Fruit fly (Drosophila melanogaster): Measurements from ENCODE around the gene CG42831.

The CG42831 gene

DNA sequence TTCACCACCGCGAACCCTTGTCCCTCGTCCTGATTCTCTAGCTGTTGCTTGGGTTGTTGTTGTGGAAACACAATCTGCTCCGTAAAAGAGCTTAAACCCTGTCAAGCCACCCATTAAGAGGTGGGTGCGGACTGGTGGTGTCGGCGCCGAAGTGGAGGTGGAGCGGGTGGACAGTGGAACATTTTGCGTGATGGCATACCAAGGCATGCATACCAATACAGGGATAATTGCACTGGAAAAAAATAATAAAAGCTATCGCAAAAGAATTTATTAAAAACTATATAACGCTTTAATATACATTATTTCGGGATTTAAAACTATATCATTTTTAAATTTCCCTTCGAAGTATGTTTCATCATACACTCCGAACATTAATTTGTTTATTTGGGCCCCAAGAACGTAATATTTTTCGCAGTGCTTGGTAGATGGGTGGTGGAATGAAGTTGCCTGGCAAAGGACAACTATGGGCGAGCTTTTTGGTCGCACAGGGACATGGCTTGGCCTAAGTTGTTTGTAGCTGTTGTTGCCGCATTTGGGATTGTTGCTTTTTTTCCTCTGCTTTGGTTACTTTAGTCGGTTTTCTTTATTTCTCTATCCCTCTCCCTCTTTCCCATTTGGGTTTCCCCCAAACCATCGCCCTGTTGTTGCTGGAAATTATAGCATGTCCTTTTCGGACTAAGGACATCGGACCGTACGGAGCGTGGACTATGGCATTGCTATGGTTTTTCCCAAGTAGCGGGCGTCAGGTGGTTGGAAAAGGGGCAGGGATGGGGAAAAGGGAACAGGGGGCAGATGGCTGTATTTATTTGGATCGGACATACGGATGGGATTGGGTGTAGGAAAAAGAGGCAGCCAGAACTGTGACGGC, 8.0 kb downstream of the CG42831 start (continued):
- TF ChIP-seq otp (GFP tag; IDR thresholded peaks at IDR 0.05): peak; percentile 31; the same call in 1 of the 3 replicates
- peak; percentile 61 for TF ChIP-seq kay (GFP tag; optimal IDR thresholded peaks at IDR 0.05)
- peak; percentile 6 for TF ChIP-seq CG17802 (tag; optimal IDR thresholded peaks at IDR 0.05)
- peak; percentile 54; the same call in 1 of the 3 replicates for TF ChIP-seq C15 (GFP tag; IDR thresholded peaks at IDR 0.05)
- TF ChIP-seq Hmr (GFP tag; optimal IDR thresholded peaks at IDR 0.05): peak; percentile 89
- TF ChIP-seq Trl (optimal IDR thresholded peaks at IDR 0.05): no peak
- TF ChIP-seq Trl (GFP tag; optimal IDR thresholded peaks at IDR 0.05): peak; percentile 31
- peak; percentile 16 for TF ChIP-seq CG18764 (GFP tag; optimal IDR thresholded peaks at IDR 0.05)
- peak; percentile 65; the same call in 2 of the 3 replicates for TF ChIP-seq CG11560 (tag; IDR thresholded peaks at IDR 0.05)
- peak; percentile 49 for TF ChIP-seq exex (tag; optimal IDR thresholded peaks at IDR 0.05)
- no peak for TF ChIP-seq YL-1 (GFP tag; optimal IDR thresholded peaks at IDR 0.05)
- peak; percentile 33 for TF ChIP-seq jing (GFP tag; optimal IDR thresholded peaks at IDR 0.05)
- peak; percentile 2 for TF ChIP-seq Usf (GFP tag; optimal IDR thresholded peaks at IDR 0.05)
- TF ChIP-seq BtbVII (GFP tag; optimal IDR thresholded peaks at IDR 0.05): peak; percentile 81
- TF ChIP-seq HmgD (GFP tag; optimal IDR thresholded peaks at IDR 0.05): no peak
- peak; percentile 70 for TF ChIP-seq ind (GFP tag; optimal IDR thresholded peaks at IDR 0.05)
- TF ChIP-seq Gsc (GFP tag; IDR thresholded peaks at IDR 0.05): no peak
- no peak for TF ChIP-seq hb (GFP tag; IDR thresholded peaks at IDR 0.05; ENCODE audit: partially characterized antibody)
- peak; percentile 79 for TF ChIP-seq cwo (GFP tag; optimal IDR thresholded peaks at IDR 0.05)
- TF ChIP-seq E2f2 (GFP tag; IDR thresholded peaks at IDR 0.05): peak; percentile 52; the same call in 1 of the 2 replicates
- no peak for TF ChIP-seq fd102C (GFP tag; optimal IDR thresholded peaks at IDR 0.05)
- peak; percentile 77 for TF ChIP-seq CG2712 (tag; optimal IDR thresholded peaks at IDR 0.05)
- 0 out of 2 replicates have a peak, but pooled peaks have one; percentile 15 for TF ChIP-seq Bgb (GFP tag; IDR thresholded peaks at IDR 0.05; ENCODE audit: partially characterized antibody)
- TF ChIP-seq sug (tag; optimal IDR thresholded peaks at IDR 0.05): peak; percentile 71
- peak; percentile 81 for TF ChIP-seq CG13894 (tag; optimal IDR thresholded peaks at IDR 0.05)
- TF ChIP-seq ci (GFP tag; IDR thresholded peaks at IDR 0.05): peak; percentile 78
- peak; percentile 66 for TF ChIP-seq CG10147 (GFP tag; optimal IDR thresholded peaks at IDR 0.05)
- peak; percentile 30 for TF ChIP-seq slp2 (GFP tag; optimal IDR thresholded peaks at IDR 0.05)
- TF ChIP-seq dmrt99B (tag; optimal IDR thresholded peaks at IDR 0.05): peak; percentile 92
- TF ChIP-seq Dref (GFP tag; IDR thresholded peaks at IDR 0.05): no peak
- TF ChIP-seq Sry-δ (GFP tag; optimal IDR thresholded peaks at IDR 0.05): no peak
- TF ChIP-seq Myb (GFP tag; optimal IDR thresholded peaks at IDR 0.05): peak; percentile 17
- TF ChIP-seq CG6813 (GFP tag; optimal IDR thresholded peaks at IDR 0.05): peak; percentile 67
- TF ChIP-seq pum (GFP tag; optimal IDR thresholded peaks at IDR 0.05): peak; percentile 62
- peak; percentile 52; the same call in 1 of the 2 replicates for TF ChIP-seq CG1024 (GFP tag; IDR thresholded peaks at IDR 0.05)
- no peak for TF ChIP-seq Tbp (GFP tag; optimal IDR thresholded peaks at IDR 0.05)
- no peak for TF ChIP-seq hbn (GFP tag; IDR thresholded peaks at IDR 0.05; ENCODE audit: partially characterized antibody)
- TF ChIP-seq ap (GFP tag; IDR thresholded peaks at IDR 0.05): peak; percentile 32; the same call in 1 of the 2 replicates
- TF ChIP-seq CG43689 (GFP tag; IDR thresholded peaks at IDR 0.05): peak; percentile 37; the same call in 1 of the 2 replicates
- TF ChIP-seq dysf (GFP tag; IDR thresholded peaks at IDR 0.05): peak; percentile 85
- TF ChIP-seq Taf1 (GFP tag; IDR thresholded peaks at IDR 0.05): no peak
- peak; percentile 53 for TF ChIP-seq CG17568 (GFP tag; optimal IDR thresholded peaks at IDR 0.05)
- TF ChIP-seq HLHmδ (GFP tag; optimal IDR thresholded peaks at IDR 0.05): no peak
- no peak for TF ChIP-seq insv (GFP tag; optimal IDR thresholded peaks at IDR 0.05)
- TF ChIP-seq zf30C (GFP tag; optimal IDR thresholded peaks at IDR 0.05): peak; percentile 70
- peak; percentile 55 for TF ChIP-seq CG7372 (GFP tag; IDR thresholded peaks at IDR 0.05)
- peak; percentile 87 for TF ChIP-seq CG11504 (tag; optimal IDR thresholded peaks at IDR 0.05)
- peak; percentile 86 for TF ChIP-seq vvl (GFP tag; IDR thresholded peaks at IDR 0.05)
- no peak for TF ChIP-seq hth (optimal IDR thresholded peaks at IDR 0.05)

Measured in whole organism, embryonic.